Fruit fly (Drosophila melanogaster): ENCODE results near the gene ebd1.

- TF ChIP-seq bab1 (GFP tag; optimal IDR thresholded peaks at IDR 0.05) (no peak), cic (GFP tag; optimal IDR thresholded peaks at IDR 0.05) (no peak), CG7045 (GFP tag; optimal IDR thresholded peaks at IDR 0.05) (no peak), pad (GFP tag; optimal IDR thresholded peaks at IDR 0.05) (no peak), CG7101 (tag; optimal IDR thresholded peaks at IDR 0.05) (no peak), Hr96 (GFP tag; optimal IDR thresholded peaks at IDR 0.05) (no peak), CG11617 (GFP tag; optimal IDR thresholded peaks at IDR 0.05) (no peak)
Measured at dm6 chr3L:716078-716477, 30.7 kb upstream of the ebd1 start.
